Worm (Caenorhabditis elegans) whole organism, late embryonic: ENCODE results near the gene knl-1.

Source experiments
- dmd-4 ChIP-seq: sonication (generic microtip); optimal IDR thresholded peaks from 2 replicates; lab custom pipeline; 2016; ENCODE audit warnings: borderline replicate concordance, missing genetic modification characterization, missing compliant biosample characterization
- hlh-13 ChIP-seq: fragments of 200-800 bp; sonication (Bioruptor generic); optimal IDR thresholded peaks from 2 replicates; lab custom pipeline; 2018; ENCODE audit warnings: mild to moderate bottlenecking, missing genetic modification characterization, missing compliant biosample characterization
- nhr-11 ChIP-seq: fragments of 150-350 bp; optimal IDR thresholded peaks from 2 replicates; lab custom pipeline; 2014; ENCODE audit warnings: missing biosample characterization, missing genetic modification characterization
- tbx-7 ChIP-seq: sonication (generic microtip); optimal IDR thresholded peaks from 2 replicates; lab custom pipeline; 2016; ENCODE audit warnings: missing genotype, missing genetic modification characterization, missing compliant biosample characterization

- no peak for TF ChIP-seq hlh-13 (GFP tag; lab: Kevin White, UChicago)
- no peak for TF ChIP-seq tbx-7
- no peak for TF ChIP-seq nhr-11 (tag; lab: Kevin White, UChicago)
- TF ChIP-seq dmd-4 (tag; lab: Kevin White, UChicago): no peak
Measured at ce11 chrIII:8287519-8287918, 37.1 kb downstream of the knl-1 start.
